Worm (Caenorhabditis elegans) whole organism, young adult: ENCODE measurements around the gene spp-12.

ENCODE experiments used
- B0035.1 ChIP-seq: sonication (generic microtip); optimal IDR thresholded peaks from 2 replicates; lab custom pipeline; 2016; ENCODE audit warnings: missing genetic modification characterization, mild to moderate bottlenecking, missing compliant biosample characterization, missing genotype, missing genetic modification reagents
- B0261.1 ChIP-seq: sonication (generic microtip); optimal IDR thresholded peaks from 2 replicates; lab custom pipeline; 2016; ENCODE audit warnings: mild to moderate bottlenecking, missing genetic modification characterization, moderate library complexity, missing compliant biosample characterization
- F10E7.11 ChIP-seq: sonication (generic microtip); optimal IDR thresholded peaks from 2 replicates; lab custom pipeline; 2017; ENCODE audit warnings: mild to moderate bottlenecking, missing genetic modification characterization, moderate library complexity, missing compliant biosample characterization
- F23B12.7 ChIP-seq: sonication (generic microtip); optimal IDR thresholded peaks from 2 replicates; lab custom pipeline; 2017; ENCODE audit warnings: missing genetic modification characterization, mild to moderate bottlenecking, missing compliant biosample characterization, antibody characterized with exemption, moderate library complexity; ENCODE audit not compliant: insufficient read depth
- F33H1.4 ChIP-seq: fragments of 200-800 bp; sonication (Bioruptor generic); IDR thresholded peaks from 2 replicates; pipeline ENCODE4 v1.3.6; 2022; ENCODE audit warnings: missing genetic modification reagents, missing genetic modification characterization, missing compliant biosample characterization
- F55B11.4 ChIP-seq: sonication (generic microtip); optimal IDR thresholded peaks from 2 replicates; lab custom pipeline; 2016; ENCODE audit warnings: missing compliant biosample characterization, missing genetic modification characterization, borderline replicate concordance; ENCODE audit not compliant: insufficient read depth
- F57C9.4 ChIP-seq: sonication (generic microtip); optimal IDR thresholded peaks from 2 replicates; lab custom pipeline; 2017; ENCODE audit warnings: mild to moderate bottlenecking, missing genetic modification characterization, missing compliant biosample characterization
- K12H6.12 ChIP-seq: fragments of 200-800 bp; sonication (Bioruptor generic); optimal IDR thresholded peaks from 2 replicates; lab custom pipeline; 2018; ENCODE audit warnings: mild to moderate bottlenecking, missing genetic modification characterization, missing compliant biosample characterization
- T26A5.8 ChIP-seq: sonication (generic microtip); optimal IDR thresholded peaks from 2 replicates; lab custom pipeline; 2016; ENCODE audit warnings: missing genetic modification characterization, missing compliant biosample characterization
- Y53G8AR.9 ChIP-seq: fragments of 200-800 bp; sonication (Bioruptor generic); conservative IDR thresholded peaks from 2 replicates; pipeline ENCODE4 v1.3.6; 2022; ENCODE audit warnings: missing genetic modification reagents, missing genetic modification characterization, missing compliant biosample characterization
- Y67H2A.10 ChIP-seq: fragments of 200-800 bp; sonication (Bioruptor generic); conservative IDR thresholded peaks from 2 replicates; pipeline ENCODE4 v1.3.6; 2022; ENCODE audit warnings: missing genetic modification reagents, missing genetic modification characterization, missing compliant biosample characterization
- aptf-2 ChIP-seq: fragments of 200-800 bp; sonication (Bioruptor generic); conservative IDR thresholded peaks from 2 replicates; pipeline ENCODE4 v1.3.6; 2022; ENCODE audit warnings: missing genetic modification reagents, missing genetic modification characterization, missing compliant biosample characterization
- athp-1 ChIP-seq: sonication (generic microtip); optimal IDR thresholded peaks from 2 replicates; lab custom pipeline; 2017; ENCODE audit warnings: mild to moderate bottlenecking, missing genetic modification characterization, missing compliant biosample characterization
- bed-1 ChIP-seq: fragments of 200-800 bp; sonication (Bioruptor generic); IDR thresholded peaks from 2 replicates; pipeline ENCODE4 v1.3.6; 2022; ENCODE audit warnings: missing genetic modification reagents, missing genetic modification characterization, missing compliant biosample characterization
- bed-2 ChIP-seq: fragments of 200-800 bp; sonication (Bioruptor generic); IDR thresholded peaks from 2 replicates; pipeline ENCODE4 v1.3.6; 2022; ENCODE audit warnings: missing genetic modification reagents, missing genetic modification characterization, missing compliant biosample characterization
- die-1 ChIP-seq: sonication (generic microtip); optimal IDR thresholded peaks from 2 replicates; lab custom pipeline; 2016; ENCODE audit warnings: missing genotype, mild to moderate bottlenecking, missing genetic modification characterization, missing compliant biosample characterization
- ekl-4 ChIP-seq: fragments of 200-800 bp; sonication (Bioruptor generic); IDR thresholded peaks from 2 replicates; pipeline ENCODE4 v1.3.6; 2022; ENCODE audit warnings: missing genetic modification reagents, missing genetic modification characterization, missing compliant biosample characterization
- ets-4 ChIP-seq: fragments of 200-800 bp; sonication (Bioruptor generic); optimal IDR thresholded peaks from 2 replicates; lab custom pipeline; 2018; ENCODE audit warnings: mild to moderate bottlenecking, missing genetic modification characterization, missing compliant biosample characterization
- gei-17 ChIP-seq: fragments of 200-800 bp; sonication (Bioruptor generic); optimal IDR thresholded peaks from 2 replicates; lab custom pipeline; 2018; ENCODE audit warnings: mild to moderate bottlenecking, missing genetic modification characterization, missing compliant biosample characterization
- him-1 ChIP-seq: sonication (generic microtip); optimal IDR thresholded peaks from 2 replicates; lab custom pipeline; 2016; ENCODE audit warnings: missing genotype, missing genetic modification reagents, missing genetic modification characterization, missing compliant biosample characterization
- hlh-26 ChIP-seq: fragments of 200-800 bp; sonication (Bioruptor generic); conservative IDR thresholded peaks from 2 replicates; pipeline ENCODE4 v1.3.6; 2022; ENCODE audit warnings: missing genetic modification reagents, missing genetic modification characterization, missing compliant biosample characterization
- hmg-20 ChIP-seq: fragments of 200-800 bp; sonication (Bioruptor generic); IDR thresholded peaks from 2 replicates; pipeline ENCODE4 v1.3.6; 2022; ENCODE audit warnings: missing genetic modification reagents, missing genetic modification characterization, missing compliant biosample characterization
- lag-1 ChIP-seq: fragments of 200-800 bp; sonication (Bioruptor generic); IDR thresholded peaks from 2 replicates; pipeline ENCODE4 v1.3.6; 2022; ENCODE audit warnings: missing genetic modification reagents, missing genetic modification characterization, missing compliant biosample characterization
- lin-40 ChIP-seq: sonication (generic microtip); optimal IDR thresholded peaks from 2 replicates; lab custom pipeline; 2016; ENCODE audit warnings: missing genetic modification characterization, mild to moderate bottlenecking, missing compliant biosample characterization, missing genotype, missing genetic modification reagents
- lsl-1 ChIP-seq: fragments of 200-800 bp; sonication (Bioruptor generic); optimal IDR thresholded peaks from 2 replicates; lab custom pipeline; 2018; ENCODE audit warnings: mild to moderate bottlenecking, missing genetic modification characterization, moderate library complexity, missing compliant biosample characterization
- lsy-27 ChIP-seq: sonication (generic microtip); optimal IDR thresholded peaks from 2 replicates; lab custom pipeline; 2017; ENCODE audit warnings: missing genetic modification characterization, mild to moderate bottlenecking, missing compliant biosample characterization, antibody characterized with exemption, missing genotype, borderline replicate concordance; ENCODE audit not compliant: insufficient read depth
- madf-10 ChIP-seq: sonication (generic microtip); optimal IDR thresholded peaks from 2 replicates; lab custom pipeline; 2016; ENCODE audit warnings: mild to moderate bottlenecking, missing genetic modification characterization, missing compliant biosample characterization
- madf-6 ChIP-seq: fragments of 200-800 bp; sonication (Bioruptor generic); IDR thresholded peaks from 2 replicates; pipeline ENCODE4 v1.3.6; 2022; ENCODE audit warnings: missing genetic modification reagents, missing genetic modification characterization, missing compliant biosample characterization
- mcd-1 ChIP-seq: fragments of 200-800 bp; sonication (Bioruptor generic); IDR thresholded peaks from 2 replicates; pipeline ENCODE4 v1.3.6; 2022; ENCODE audit warnings: missing genetic modification reagents, missing genetic modification characterization, missing compliant biosample characterization
- mel-28 ChIP-seq: sonication (generic microtip); optimal IDR thresholded peaks from 2 replicates; lab custom pipeline; 2016; ENCODE audit warnings: borderline replicate concordance, mild to moderate bottlenecking, missing genetic modification characterization, missing compliant biosample characterization
- mxl-1 ChIP-seq: sonication (generic microtip); optimal IDR thresholded peaks from 2 replicates; lab custom pipeline; 2016; ENCODE audit warnings: missing genetic modification characterization, missing compliant biosample characterization
- nhr-120 ChIP-seq: fragments of 200-800 bp; sonication (Bioruptor generic); IDR thresholded peaks from 2 replicates; pipeline ENCODE4 v1.3.6; 2022; ENCODE audit warnings: missing genetic modification characterization, missing compliant biosample characterization
- nhr-179 ChIP-seq: sonication (generic microtip); optimal IDR thresholded peaks from 2 replicates; lab custom pipeline; 2016; ENCODE audit warnings: mild to moderate bottlenecking, missing genetic modification characterization, missing compliant biosample characterization
- nhr-80 ChIP-seq: sonication (generic microtip); optimal IDR thresholded peaks from 2 replicates; lab custom pipeline; 2016; ENCODE audit warnings: missing genetic modification characterization, missing compliant biosample characterization
- pbrm-1 ChIP-seq: fragments of 200-800 bp; sonication (Bioruptor generic); IDR thresholded peaks from 2 replicates; pipeline ENCODE4 v1.3.6; 2022; ENCODE audit warnings: missing genetic modification reagents, missing genetic modification characterization, missing compliant biosample characterization
- rcor-1 ChIP-seq: fragments of 200-800 bp; sonication (Bioruptor generic); IDR thresholded peaks from 2 replicates; pipeline ENCODE4 v1.3.6; 2022; ENCODE audit warnings: missing genetic modification reagents, missing genetic modification characterization, missing compliant biosample characterization
- repo-1 ChIP-seq: sonication (generic microtip); optimal IDR thresholded peaks from 2 replicates; lab custom pipeline; 2017; ENCODE audit warnings: mild to moderate bottlenecking, missing genetic modification characterization, missing compliant biosample characterization
- rpc-1 ChIP-seq, 2 experiments: fragments of 150-350 bp in 1 of 2; sonication (generic microtip) in 1 of 2; optimal IDR thresholded peaks; 2 replicates each; lab custom pipeline; 2014 to 2018; ENCODE audit warnings: missing biosample characterization in 1 of 2, missing genetic modification characterization in 1 of 2, missing genetic modification reagents in 1 of 2, missing genotype in 1 of 2
- sdz-38 ChIP-seq: sonication (generic microtip); optimal IDR thresholded peaks from 2 replicates; lab custom pipeline; 2016; ENCODE audit warnings: missing genotype, missing genetic modification characterization, missing compliant biosample characterization
- sptf-2 ChIP-seq: fragments of 200-800 bp; sonication (Bioruptor generic); optimal IDR thresholded peaks from 2 replicates; lab custom pipeline; 2018; ENCODE audit warnings: mild to moderate bottlenecking, missing genetic modification characterization, missing compliant biosample characterization
- tbx-9 ChIP-seq: sonication (generic microtip); optimal IDR thresholded peaks from 2 replicates; lab custom pipeline; 2016; ENCODE audit warnings: borderline replicate concordance, missing genetic modification characterization, inconsistent platforms, missing compliant biosample characterization
- unc-130 ChIP-seq: sonication (generic microtip); optimal IDR thresholded peaks from 2 replicates; lab custom pipeline; 2016; ENCODE audit warnings: missing genetic modification reagents, missing genetic modification characterization, missing compliant biosample characterization
- zim-3 ChIP-seq: sonication (generic microtip); optimal IDR thresholded peaks from 2 replicates; lab custom pipeline; 2017; ENCODE audit warnings: mild to moderate bottlenecking, missing genetic modification characterization, moderate library complexity, missing compliant biosample characterization
- ztf-18 ChIP-seq: sonication (generic microtip); optimal IDR thresholded peaks from 2 replicates; lab custom pipeline; 2016; ENCODE audit warnings: missing genotype, mild to moderate bottlenecking, missing genetic modification characterization, missing compliant biosample characterization
- ztf-25 ChIP-seq: fragments of 200-800 bp; sonication (Bioruptor generic); IDR thresholded peaks from 2 replicates; pipeline ENCODE4 v1.3.6; 2022; ENCODE audit warnings: missing genetic modification reagents, missing genetic modification characterization, missing compliant biosample characterization
- ztf-6 ChIP-seq: fragments of 200-800 bp; sonication (Bioruptor generic); IDR thresholded peaks from 2 replicates; pipeline ENCODE4 v1.3.6; 2022; ENCODE audit warnings: missing genetic modification reagents, missing genetic modification characterization, missing compliant biosample characterization

spp-12 gene

DNA sequence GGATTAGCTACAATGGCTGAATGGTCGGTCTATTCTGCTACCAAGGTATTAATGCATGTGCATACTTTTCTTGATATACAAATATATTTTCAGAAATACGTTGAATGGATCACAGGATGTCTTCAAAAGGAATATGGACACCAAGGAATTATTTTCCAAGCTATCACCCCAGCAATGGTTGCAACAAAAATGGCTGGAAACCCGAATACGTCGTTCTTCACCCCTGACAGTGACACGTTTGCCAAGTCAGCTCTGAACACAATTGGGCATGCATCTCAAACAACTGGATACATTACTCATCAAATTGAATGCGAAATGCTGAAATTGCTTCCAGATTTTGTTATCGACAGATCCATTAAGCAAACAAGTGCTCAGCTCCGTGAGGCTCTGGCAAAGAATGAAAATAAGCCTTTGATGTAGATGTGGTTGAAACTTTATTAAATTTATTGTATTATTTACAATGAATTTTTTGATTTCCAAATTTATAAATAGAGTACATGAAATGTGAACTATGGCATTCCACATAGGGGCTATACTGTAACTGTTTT is 18.0 kb downstream of the spp-12 start (continued):
- no peak for TF ChIP-seq sdz-38 (tag; lab: Kevin White, UChicago)
- peak; percentile 88 for TF ChIP-seq mel-28
- peak; percentile 67 for TF ChIP-seq athp-1 (tag; lab: Kevin White, UChicago)
- no peak for TF ChIP-seq T26A5.8 (tag; lab: Kevin White, UChicago)
- TF ChIP-seq nhr-80 (tag; lab: Kevin White, UChicago): peak; percentile 47
- TF ChIP-seq bed-2: no peak
- TF ChIP-seq rcor-1 (GFP tag; lab: Robert Waterston, UW): peak; percentile 19; the same call in 1 of the 2 replicates
- TF ChIP-seq nhr-179 (tag; lab: Kevin White, UChicago): no peak
- no peak for TF ChIP-seq aptf-2 (GFP tag; lab: Robert Waterston, UW)
- TF ChIP-seq unc-130: no peak
- TF ChIP-seq lin-40: peak; percentile 22
- peak; percentile 54; the same call in 1 of the 2 replicates for TF ChIP-seq Y67H2A.10 (GFP tag; lab: Robert Waterston, UW)
- no peak for TF ChIP-seq nhr-120 (GFP tag; lab: Robert Waterston, UW)
- TF ChIP-seq lag-1 (GFP tag; lab: Robert Waterston, UW): 0 out of 2 replicates have a peak, but pooled peaks have one; percentile 69
- TF ChIP-seq F23B12.7 (tag; lab: Kevin White, UChicago): no peak
- TF ChIP-seq ztf-6: no peak
- peak; percentile 98 for TF ChIP-seq repo-1
- TF ChIP-seq hlh-26 (GFP tag; lab: Robert Waterston, UW): no peak
- no peak for TF ChIP-seq mxl-1 (tag; lab: Kevin White, UChicago)
- TF ChIP-seq hmg-20 (GFP tag; lab: Robert Waterston, UW): peak; percentile 62; the same call in 1 of the 2 replicates
- peak; percentile 64 for TF ChIP-seq madf-10 (tag; lab: Kevin White, UChicago)
- TF ChIP-seq F55B11.4: no peak
- TF ChIP-seq F57C9.4 (tag; lab: Kevin White, UChicago): peak; percentile 78
- TF ChIP-seq die-1 (tag; lab: Kevin White, UChicago): peak; percentile 35
- no peak for TF ChIP-seq ztf-18
- peak; percentile 70 for TF ChIP-seq mcd-1 (GFP tag; lab: Robert Waterston, UW)
- TF ChIP-seq lsl-1 (GFP tag; lab: Kevin White, UChicago): no peak
- TF ChIP-seq ztf-25 (GFP tag; lab: Robert Waterston, UW): 0 out of 2 replicates have a peak, but pooled peaks have one; percentile 6
- TF ChIP-seq madf-6 (GFP tag; lab: Robert Waterston, UW): no peak; the same call in 1 of the 2 replicates
- peak; percentile 95 for TF ChIP-seq Y53G8AR.9 (GFP tag; lab: Robert Waterston, UW)
- peak; percentile 61; the same call in 1 of the 2 replicates for TF ChIP-seq pbrm-1 (GFP tag; lab: Robert Waterston, UW)
- peak; percentile 69 for TF ChIP-seq B0035.1 (tag; lab: Kevin White, UChicago)
- peak; percentile 68 for TF ChIP-seq ekl-4 (GFP tag; lab: Robert Waterston, UW)
- no peak; the same call in none of the 2 replicates for TF ChIP-seq F33H1.4 (GFP tag; lab: Robert Waterston, UW)
- TF ChIP-seq bed-1 (GFP tag; lab: Robert Waterston, UW): no peak
- no peak for TF ChIP-seq tbx-9
- peak; percentile 65 for TF ChIP-seq F10E7.11 (tag; lab: Kevin White, UChicago)
- no peak for TF ChIP-seq B0261.1
- no peak for TF ChIP-seq lsy-27 (tag; lab: Kevin White, UChicago)
- TF ChIP-seq zim-3 (tag; lab: Kevin White, UChicago): peak; percentile 16
- TF ChIP-seq rpc-1 (optimal IDR thresholded peaks at IDR 0.05; lab: Kevin White, UChicago): no peak
- TF ChIP-seq rpc-1 (tag; optimal IDR thresholded peaks at IDR 0.05; lab: Kevin White, UChicago): no peak
- TF ChIP-seq ets-4 (GFP tag; lab: Kevin White, UChicago): peak; percentile 81
- no peak for TF ChIP-seq sptf-2 (GFP tag; lab: Kevin White, UChicago)
- TF ChIP-seq him-1: no peak
- TF ChIP-seq K12H6.12 (tag; lab: Kevin White, UChicago): peak; percentile 55
- peak; percentile 76 for TF ChIP-seq gei-17 (GFP tag; lab: Kevin White, UChicago)
